Worm (Caenorhabditis elegans): Measurements from ENCODE around the gene ttbk-3.

The ttbk-3 gene

DNA sequence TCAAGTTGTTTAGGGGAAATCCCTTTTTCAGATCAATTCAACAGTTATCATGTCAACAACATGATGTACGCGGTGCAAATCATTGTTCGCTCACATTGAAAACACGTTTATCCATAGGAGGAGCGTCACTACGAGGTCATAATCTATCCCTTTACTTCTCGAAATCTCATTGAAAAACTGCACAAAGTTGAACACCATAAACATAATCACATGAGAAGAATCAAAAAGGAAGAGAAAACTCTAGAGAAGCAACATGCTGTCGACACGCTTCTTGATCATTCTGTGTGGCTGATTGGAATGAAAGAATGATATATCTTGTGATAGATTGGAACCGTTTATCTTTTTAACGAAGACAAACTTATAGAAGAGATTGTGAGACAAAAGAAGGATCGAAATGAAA lies 21.8 kb downstream of the ttbk-3 start (continued):
- TF ChIP-seq Y95B8A.8 (GFP tag; IDR thresholded peaks at IDR 0.05) (no peak), ceh-27 (GFP tag; optimal IDR thresholded peaks at IDR 0.05) (peak; percentile 6), tlf-1 (GFP tag; optimal IDR thresholded peaks at IDR 0.05) (no peak), lin-26 (GFP tag; IDR thresholded peaks at IDR 0.05) (peak; percentile 48; the same call in 1 of the 2 replicates), hrde-1 (tag; optimal IDR thresholded peaks at IDR 0.05; ENCODE audit: borderline replicate concordance) (no peak), ekl-4 (GFP tag; IDR thresholded peaks at IDR 0.05) (no peak), athp-1 (tag; optimal IDR thresholded peaks at IDR 0.05) (no peak), F57A8.1 (GFP tag; optimal IDR thresholded peaks at IDR 0.05) (no peak)

DNA sequence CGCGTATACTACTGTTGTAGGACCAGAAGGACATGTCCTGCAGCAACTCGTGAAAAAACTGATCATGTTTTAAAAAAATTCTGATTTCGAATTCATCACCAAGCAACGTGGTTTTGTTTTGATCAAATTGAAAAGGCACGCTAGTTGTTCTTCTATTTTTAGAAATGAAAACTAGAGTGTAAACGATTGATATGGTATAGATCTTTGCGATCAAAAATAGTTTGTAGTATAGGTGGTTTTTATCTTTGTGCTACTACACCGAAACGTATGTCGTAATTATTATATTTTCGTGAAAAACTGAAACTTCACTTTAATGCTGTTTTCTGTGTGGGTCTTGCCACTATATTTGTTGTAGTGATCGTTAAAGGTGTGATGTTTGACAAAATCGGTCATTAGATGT lies 22.9 kb downstream of the ttbk-3 start:
- TF ChIP-seq nhr-27 (tag; optimal IDR thresholded peaks at IDR 0.05) (no peak), ets-4 (GFP tag; optimal IDR thresholded peaks at IDR 0.05) (no peak), xnd-1 (tag; optimal IDR thresholded peaks at IDR 0.05) (no peak), die-1 (tag; optimal IDR thresholded peaks at IDR 0.05) (no peak), egl-44 (GFP tag; IDR thresholded peaks at IDR 0.05) (no peak), ztf-6 (GFP tag; IDR thresholded peaks at IDR 0.05) (no peak)

DNA sequence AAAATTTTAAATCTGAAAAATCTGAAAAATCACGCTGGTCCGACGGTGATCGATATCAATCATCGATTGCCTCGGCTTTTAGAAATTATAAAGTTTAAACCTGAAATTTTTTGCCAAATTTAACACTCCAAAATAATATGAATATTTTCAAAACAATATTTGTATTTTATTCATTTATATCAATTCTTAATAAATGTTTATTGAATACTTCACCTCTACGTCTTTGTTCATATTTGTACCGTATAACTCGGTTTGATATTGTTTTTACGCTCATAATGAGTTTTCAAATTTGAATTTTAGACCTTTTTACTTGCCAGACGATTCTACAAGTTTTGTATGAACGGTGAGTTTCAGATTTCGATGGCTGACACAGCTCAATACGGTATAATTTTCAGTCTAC lies 25.0 kb downstream of the ttbk-3 start, which contains the start of the genes K07F5.15 and K07F5.22:
TSS of gene K07F5.15 (plus strand) at position 301 of the 400 bp plus-strand sequence.
TSS of gene K07F5.22 (plus strand) at position 301 of the 400 bp plus-strand sequence.
- TF ChIP-seq sdz-38 (tag; optimal IDR thresholded peaks at IDR 0.05) = no peak
- no peak for TF ChIP-seq ztf-3 (GFP tag; optimal IDR thresholded peaks at IDR 0.05)
- TF ChIP-seq bed-2 (GFP tag; IDR thresholded peaks at IDR 0.05) = no peak
- TF ChIP-seq pbrm-1 (GFP tag; IDR thresholded peaks at IDR 0.05) = no peak
- TF ChIP-seq madf-10 (tag; optimal IDR thresholded peaks at IDR 0.05) = no peak
- no peak for TF ChIP-seq rec-8 (tag; optimal IDR thresholded peaks at IDR 0.05)
- TF ChIP-seq K12H6.12 (tag; optimal IDR thresholded peaks at IDR 0.05) = no peak
- no peak for TF ChIP-seq gei-17 (GFP tag; optimal IDR thresholded peaks at IDR 0.05)
- no peak for TF ChIP-seq tbx-9 (tag; optimal IDR thresholded peaks at IDR 0.05; ENCODE audit: borderline replicate concordance)
- no peak for TF ChIP-seq nfya-1 (tag; optimal IDR thresholded peaks at IDR 0.05; ENCODE audit: borderline replicate concordance, insufficient read depth)
- TF ChIP-seq nhr-179 (tag; optimal IDR thresholded peaks at IDR 0.05) = no peak
- no peak for TF ChIP-seq ceh-91 (GFP tag; IDR thresholded peaks at IDR 0.05)
- TF ChIP-seq Y56A3A.18 (GFP tag; IDR thresholded peaks at IDR 0.05) = no peak
- no peak for TF ChIP-seq F33H1.4 (GFP tag; IDR thresholded peaks at IDR 0.05)
- no peak for TF ChIP-seq lsy-27 (tag; optimal IDR thresholded peaks at IDR 0.05; ENCODE audit: borderline replicate concordance, insufficient read depth)
- TF ChIP-seq T07F8.4 (tag; optimal IDR thresholded peaks at IDR 0.05) = no peak
- no peak for TF ChIP-seq him-1 (tag; optimal IDR thresholded peaks at IDR 0.05)
- TF ChIP-seq Y67H2A.10 (GFP tag; conservative IDR thresholded peaks at IDR 0.05) = no peak
- no peak for TF ChIP-seq B0261.1 (tag; optimal IDR thresholded peaks at IDR 0.05)

DNA sequence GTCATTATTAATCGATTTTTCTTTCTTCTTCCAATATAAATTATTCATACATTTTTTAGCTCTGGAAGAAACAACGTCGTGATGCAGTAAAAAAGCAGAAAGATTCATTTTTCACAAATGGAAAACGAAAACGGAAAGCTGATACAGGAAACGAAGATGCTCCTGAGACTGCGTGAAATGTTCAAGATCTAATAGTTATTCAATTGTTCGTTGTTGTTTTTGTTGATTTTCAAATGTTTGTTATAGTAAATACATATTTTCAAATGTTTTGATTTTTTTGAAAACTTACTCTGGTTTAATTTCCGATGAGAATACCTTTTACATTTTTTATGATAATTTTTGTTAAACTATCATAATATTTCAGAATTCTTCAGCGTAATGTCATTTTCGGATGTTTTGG lies 25.9 kb downstream of the ttbk-3 start, which contains the start of gene K07F5.16:
TSS of gene K07F5.16 (plus strand) at position 301 of the 400 bp plus-strand sequence.
- TF ChIP-seq snpc-1.3 (tag; optimal IDR thresholded peaks at IDR 0.05; ENCODE audit: insufficient read depth) (no peak), sea-2 (GFP tag; IDR thresholded peaks at IDR 0.05) (no peak), snpc-3.4 (tag; optimal IDR thresholded peaks at IDR 0.05) (no peak), cebp-2 (GFP tag; IDR thresholded peaks at IDR 0.05) (no peak), F23B12.7 (tag; optimal IDR thresholded peaks at IDR 0.05; ENCODE audit: insufficient read depth) (no peak), snpc-4 (GFP tag; optimal IDR thresholded peaks at IDR 0.05) (no peak), snpc-4 (tag; optimal IDR thresholded peaks at IDR 0.05) (no peak), pbrm-1 (GFP tag; IDR thresholded peaks at IDR 0.05) (no peak), F33H1.4 (GFP tag; IDR thresholded peaks at IDR 0.05) (no peak), ztf-6 (GFP tag; IDR thresholded peaks at IDR 0.05) (no peak), dpff-1 (tag; optimal IDR thresholded peaks at IDR 0.05) (no peak), ztf-3 (GFP tag; optimal IDR thresholded peaks at IDR 0.05) (no peak), akir-1 (GFP tag; optimal IDR thresholded peaks at IDR 0.05) (no peak), bed-2 (GFP tag; IDR thresholded peaks at IDR 0.05) (no peak), madf-10 (tag; optimal IDR thresholded peaks at IDR 0.05) (no peak), attf-3 (GFP tag; conservative IDR thresholded peaks at IDR 0.05) (no peak), ceh-58 (GFP tag; IDR thresholded peaks at IDR 0.05) (no peak)
